Fruit fly (Drosophila melanogaster) whole organism, embryonic: ENCODE results near the gene Syx16.
A peak's percentile ranks its signal among the peaks of the same experiment; 100 is the strongest.

Experiments
- Abd-B ChIP-seq: fragments of 200-800 bp; sonication (Bioruptor generic); optimal IDR thresholded peaks from 2 replicates; lab custom pipeline; 2018; ENCODE audit warnings: missing biosample characterization, mild to moderate bottlenecking, missing genetic modification characterization, moderate library complexity
- Adf1 ChIP-seq: fragments of 200-800 bp; sonication (Bioruptor generic); IDR thresholded peaks from 2 replicates; pipeline ENCODE4 v1.3.6; 2022; ENCODE audit warnings: missing biosample characterization, missing genetic modification characterization
- CG10654 ChIP-seq: fragments of 200-800 bp; sonication (Bioruptor generic); optimal IDR thresholded peaks from 2 replicates; lab custom pipeline; 2016; ENCODE audit warnings: missing biosample characterization, missing genetic modification characterization
- CG13123 ChIP-seq: fragments of 200-800 bp; sonication (Bioruptor generic); optimal IDR thresholded peaks from 2 replicates; lab custom pipeline; 2016; ENCODE audit warnings: missing biosample characterization, missing genetic modification characterization
- CG13775 ChIP-seq: fragments of 200-800 bp; sonication (Bioruptor generic); optimal IDR thresholded peaks from 3 replicates; lab custom pipeline; 2017; ENCODE audit warnings: missing biosample characterization, mild to moderate bottlenecking, missing genetic modification characterization
- CG14441 ChIP-seq: fragments of 200-800 bp; sonication (Bioruptor generic); IDR thresholded peaks from 2 replicates; pipeline ENCODE4 v1.3.6; 2022; ENCODE audit warnings: missing biosample characterization, missing genetic modification characterization
- CG14860 ChIP-seq: fragments of 200-800 bp; sonication (Bioruptor generic); IDR thresholded peaks from 3 replicates; pipeline ENCODE4 v1.3.6; 2022; ENCODE audit warnings: missing biosample characterization, missing genetic modification characterization; ENCODE audit not compliant: partially characterized antibody
- CG17802 ChIP-seq: fragments of 200-800 bp; sonication (Bioruptor generic); optimal IDR thresholded peaks from 2 replicates; lab custom pipeline; 2018; ENCODE audit warnings: missing biosample characterization, mild to moderate bottlenecking, missing genetic modification characterization, moderate library complexity
- CG2116 ChIP-seq: fragments of 200-800 bp; sonication (Bioruptor generic); optimal IDR thresholded peaks from 3 replicates; lab custom pipeline; 2018; ENCODE audit warnings: missing biosample characterization, mild to moderate bottlenecking, missing genetic modification characterization
- CG3065 ChIP-seq: fragments of 200-800 bp; sonication (Bioruptor generic); optimal IDR thresholded peaks from 2 replicates; lab custom pipeline; 2016; ENCODE audit warnings: missing biosample characterization, missing genetic modification characterization
- CG34224 ChIP-seq: fragments of 200-800 bp; sonication (Bioruptor generic); IDR thresholded peaks from 3 replicates; pipeline ENCODE4 v1.3.6; 2022; ENCODE audit warnings: missing biosample characterization, missing genetic modification characterization; ENCODE audit not compliant: partially characterized antibody
- CG3838 ChIP-seq: fragments of 200-800 bp; sonication (Bioruptor generic); optimal IDR thresholded peaks from 3 replicates; lab custom pipeline; 2016; ENCODE audit warnings: missing biosample characterization, missing genetic modification characterization
- CG4328 ChIP-seq: fragments of 200-800 bp; sonication (Bioruptor generic); optimal IDR thresholded peaks from 3 replicates; lab custom pipeline; 2017; ENCODE audit warnings: missing biosample characterization, missing genetic modification reagents, missing genetic modification characterization
- CG7745 ChIP-seq: fragments of 200-800 bp; sonication (Bioruptor generic); optimal IDR thresholded peaks from 2 replicates; lab custom pipeline; 2018; ENCODE audit warnings: missing biosample characterization, mild to moderate bottlenecking, missing genetic modification characterization, moderate library complexity
- Camta ChIP-seq: fragments of 200-800 bp; sonication (Bioruptor generic); optimal IDR thresholded peaks from 2 replicates; lab custom pipeline; 2016; ENCODE audit warnings: missing biosample characterization, missing genetic modification characterization
- Dbx ChIP-seq: fragments of 200-800 bp; sonication (Bioruptor generic); IDR thresholded peaks from 3 replicates; pipeline ENCODE4 v1.3.6; 2022; ENCODE audit warnings: missing biosample characterization, missing genetic modification characterization
- E2f2 ChIP-seq: fragments of 200-800 bp; sonication (Bioruptor generic); IDR thresholded peaks from 2 replicates; pipeline ENCODE4 v1.3.6; 2022; ENCODE audit warnings: missing biosample characterization, missing genetic modification characterization
- Elba2 ChIP-seq: fragments of 200-800 bp; sonication (Bioruptor generic); optimal IDR thresholded peaks from 3 replicates; lab custom pipeline; 2016; ENCODE audit warnings: missing biosample characterization, missing genetic modification characterization
- Gsc ChIP-seq: fragments of 200-800 bp; sonication (Bioruptor generic); IDR thresholded peaks from 2 replicates; pipeline ENCODE4 v1.3.6; 2022; ENCODE audit warnings: missing biosample characterization, missing genetic modification characterization
- Hey ChIP-seq: fragments of 200-800 bp; sonication (Bioruptor generic); optimal IDR thresholded peaks from 3 replicates; lab custom pipeline; 2018; ENCODE audit warnings: missing biosample characterization, mild to moderate bottlenecking, missing genetic modification characterization
- Hmx ChIP-seq: fragments of 200-800 bp; sonication (Bioruptor generic); optimal IDR thresholded peaks from 2 replicates; lab custom pipeline; 2016; ENCODE audit warnings: missing biosample characterization, missing genetic modification characterization
- NC2β ChIP-seq: fragments of 200-800 bp; sonication (Bioruptor generic); optimal IDR thresholded peaks from 2 replicates; lab custom pipeline; 2016; ENCODE audit warnings: missing biosample characterization, missing genetic modification characterization
- Opbp ChIP-seq: fragments of 200-800 bp; sonication (Bioruptor generic); IDR thresholded peaks from 3 replicates; pipeline ENCODE4 v1.3.6; 2022; ENCODE audit warnings: missing biosample characterization, missing genetic modification characterization; ENCODE audit not compliant: partially characterized antibody
- Xbp1 ChIP-seq: fragments of 200-800 bp; sonication (Bioruptor generic); optimal IDR thresholded peaks from 3 replicates; lab custom pipeline; 2016; ENCODE audit warnings: missing biosample characterization, mild to moderate bottlenecking, missing genetic modification characterization
- ab ChIP-seq: fragments of 200-800 bp; sonication (Bioruptor generic); optimal IDR thresholded peaks from 2 replicates; lab custom pipeline; 2016; ENCODE audit warnings: missing biosample characterization, missing genetic modification characterization
- ap ChIP-seq: fragments of 200-800 bp; sonication (Bioruptor generic); IDR thresholded peaks from 2 replicates; pipeline ENCODE4 v1.3.6; 2022; ENCODE audit warnings: missing biosample characterization, missing genetic modification characterization
- bab2 ChIP-seq: fragments of 200-800 bp; sonication (Bioruptor generic); optimal IDR thresholded peaks from 2 replicates; lab custom pipeline; 2016; ENCODE audit warnings: missing biosample characterization, missing genetic modification characterization
- bowl ChIP-seq: fragments of 200-800 bp; sonication (Bioruptor generic); IDR thresholded peaks from 2 replicates; pipeline ENCODE4 v1.3.6; 2022; ENCODE audit warnings: missing biosample characterization, missing genetic modification characterization
- br ChIP-seq: fragments of >200 bp; optimal IDR thresholded peaks from 2 replicates; lab custom pipeline; 2017
- cas ChIP-seq: fragments of 200-800 bp; sonication (Bioruptor generic); IDR thresholded peaks from 2 replicates; pipeline ENCODE4 v1.3.6; 2022; ENCODE audit warnings: missing biosample characterization, missing genetic modification characterization
- chinmo ChIP-seq: fragments of 200-800 bp; sonication (Bioruptor generic); IDR thresholded peaks from 4 replicates; pipeline ENCODE4 v1.3.6; 2022; ENCODE audit warnings: missing biosample characterization, missing genetic modification characterization; ENCODE audit not compliant: partially characterized antibody
- chm ChIP-seq: fragments of 200-800 bp; sonication (Bioruptor generic); IDR thresholded peaks from 2 replicates; pipeline ENCODE4 v1.3.6; 2022; ENCODE audit warnings: missing biosample characterization, missing genetic modification characterization
- dimm ChIP-seq: fragments of 200-800 bp; sonication (Bioruptor generic); IDR thresholded peaks from 2 replicates; pipeline ENCODE4 v1.3.6; 2022; ENCODE audit warnings: missing biosample characterization, missing genetic modification characterization
- dm ChIP-seq: fragments of 200-800 bp; sonication (Bioruptor generic); optimal IDR thresholded peaks from 3 replicates; lab custom pipeline; 2016; ENCODE audit warnings: missing biosample characterization, missing genetic modification characterization
- gce ChIP-seq: fragments of 200-800 bp; sonication (Bioruptor generic); IDR thresholded peaks from 3 replicates; pipeline ENCODE4 v1.3.6; 2022; ENCODE audit warnings: missing biosample characterization, missing genetic modification characterization
- ham ChIP-seq: fragments of 200-800 bp; sonication (Bioruptor generic); IDR thresholded peaks from 2 replicates; pipeline ENCODE4 v1.3.6; 2022; ENCODE audit warnings: missing biosample characterization, missing genetic modification characterization
- kni ChIP-seq: fragments of 200-800 bp; sonication (Bioruptor generic); optimal IDR thresholded peaks from 3 replicates; lab custom pipeline; 2017; ENCODE audit warnings: mild to moderate bottlenecking, missing biosample characterization, missing genetic modification reagents, missing genetic modification characterization
- lmd ChIP-seq: fragments of 200-800 bp; sonication (Bioruptor generic); IDR thresholded peaks from 2 replicates; pipeline ENCODE4 v1.3.6; 2022; ENCODE audit warnings: missing biosample characterization, missing genetic modification characterization
- pzg ChIP-seq: fragments of 200-800 bp; sonication (Bioruptor generic); optimal IDR thresholded peaks from 3 replicates; lab custom pipeline; 2018; ENCODE audit warnings: missing biosample characterization, mild to moderate bottlenecking, missing genetic modification characterization, moderate library complexity
- rib ChIP-seq: fragments of 200-800 bp; sonication (Bioruptor generic); IDR thresholded peaks from 2 replicates; pipeline ENCODE4 v1.3.6; 2022; ENCODE audit warnings: missing biosample characterization, missing genetic modification characterization
- sd ChIP-seq: fragments of 200-800 bp; sonication (Bioruptor generic); optimal IDR thresholded peaks from 3 replicates; lab custom pipeline; 2018; ENCODE audit warnings: missing biosample characterization, mild to moderate bottlenecking, missing genetic modification characterization, moderate library complexity
- sima ChIP-seq: fragments of 200-800 bp; sonication (Bioruptor generic); optimal IDR thresholded peaks from 2 replicates; lab custom pipeline; 2016; ENCODE audit warnings: missing biosample characterization, missing genetic modification characterization
- slp2 ChIP-seq: fragments of 200-800 bp; sonication (Bioruptor generic); optimal IDR thresholded peaks from 2 replicates; lab custom pipeline; 2016; ENCODE audit warnings: missing biosample characterization, missing genetic modification characterization
- sna ChIP-seq: fragments of 200-800 bp; sonication (Bioruptor generic); IDR thresholded peaks from 2 replicates; pipeline ENCODE4 v1.3.6; 2022; ENCODE audit warnings: missing biosample characterization, missing genetic modification characterization; ENCODE audit not compliant: partially characterized antibody
- stwl ChIP-seq: fragments of 200-800 bp; sonication (Bioruptor generic); optimal IDR thresholded peaks from 3 replicates; lab custom pipeline; 2018; ENCODE audit warnings: missing biosample characterization, mild to moderate bottlenecking, missing genetic modification characterization, moderate library complexity
- sug ChIP-seq: fragments of 200-800 bp; optimal IDR thresholded peaks from 2 replicates; lab custom pipeline; 2019; ENCODE audit warnings: missing biosample characterization, mild to moderate bottlenecking, missing genetic modification characterization, moderate library complexity
- trh ChIP-seq: fragments of 200-800 bp; sonication (Bioruptor generic); optimal IDR thresholded peaks from 2 replicates; lab custom pipeline; 2016; ENCODE audit warnings: missing biosample characterization, missing genetic modification characterization
- tx ChIP-seq: fragments of 200-800 bp; sonication (Bioruptor generic); optimal IDR thresholded peaks from 2 replicates; lab custom pipeline; 2016; ENCODE audit warnings: missing biosample characterization, missing genetic modification characterization
- vvl ChIP-seq: fragments of 200-800 bp; sonication (Bioruptor generic); IDR thresholded peaks from 2 replicates; pipeline ENCODE4 v1.3.6; 2022; ENCODE audit warnings: missing biosample characterization, missing genetic modification characterization
- wor ChIP-seq: fragments of 200-800 bp; sonication (Bioruptor generic); IDR thresholded peaks from 2 replicates; pipeline ENCODE4 v1.3.6; 2022; ENCODE audit warnings: missing biosample characterization, missing genetic modification characterization

The Syx16 gene

dm6 chrX:20429482-20430204 lies 36.1 kb upstream of the Syx16 start, which contains the start of the genes CG11710 and mal (continued):
- TF ChIP-seq CG13123 (GFP tag; lab: Kevin White, UChicago) (no peak), cas (GFP tag; lab: Robert Waterston, UW) (no peak), chm (GFP tag; lab: Robert Waterston, UW) (no peak), ab (no peak), sd (tag; lab: Kevin White, UChicago) (no peak), Camta (GFP tag; lab: Kevin White, UChicago) (peak; percentile 67), NC2β (GFP tag; lab: Kevin White, UChicago) (peak; percentile 38), CG13775 (GFP tag; lab: Kevin White, UChicago) (peak; percentile 69), br (lab: Kevin White, UChicago) (no peak), CG17802 (tag; lab: Kevin White, UChicago) (peak; percentile 53), CG7745 (no peak), trh (GFP tag; lab: Kevin White, UChicago) (peak; percentile 48), slp2 (GFP tag; lab: Kevin White, UChicago) (peak; percentile 64), rib (GFP tag; lab: Robert Waterston, UW) (no peak), E2f2 (peak; percentile 39; the same call in 1 of the 2 replicates), wor (GFP tag; lab: Robert Waterston, UW) (peak; percentile 62), pzg (GFP tag; lab: Kevin White, UChicago) (peak; percentile 22), CG3838 (GFP tag; lab: Kevin White, UChicago) (peak; percentile 47), Abd-B (GFP tag; lab: Kevin White, UChicago) (peak; percentile 85), bowl (no peak), ham (GFP tag; lab: Robert Waterston, UW) (no peak), chinmo (GFP tag; lab: Robert Waterston, UW) (no peak), Opbp (GFP tag; lab: Robert Waterston, UW) (peak; percentile 62; the same call in 1 of the 3 replicates), dimm (GFP tag; lab: Robert Waterston, UW) (0 out of 2 replicates have a peak, but pooled peaks have one; percentile 33), Xbp1 (GFP tag; lab: Kevin White, UChicago) (peak; percentile 73), sna (GFP tag; lab: Robert Waterston, UW) (peak; percentile 46; the same call in 1 of the 2 replicates), CG2116 (GFP tag; lab: Kevin White, UChicago) (peak; percentile 69), Dbx (peak; percentile 82), CG3065 (no peak), CG4328 (no peak), vvl (GFP tag; lab: Robert Waterston, UW) (peak; percentile 70; the same call in 1 of the 2 replicates), kni (GFP tag; lab: Kevin White, UChicago) (no peak), CG14441 (GFP tag; lab: Robert Waterston, UW) (peak; percentile 71), Adf1 (peak; percentile 48; the same call in 1 of the 2 replicates), sug (peak; percentile 81), tx (GFP tag; lab: Kevin White, UChicago) (peak; percentile 39), Hey (tag; lab: Kevin White, UChicago) (no peak), Gsc (GFP tag; lab: Robert Waterston, UW) (peak; percentile 60), CG10654 (GFP tag; lab: Kevin White, UChicago) (peak; percentile 72), CG14860 (GFP tag; lab: Robert Waterston, UW) (peak; percentile 57; the same call in 2 of the 3 replicates), dm (peak; percentile 15), Elba2 (GFP tag; lab: Kevin White, UChicago) (no peak), CG34224 (peak; percentile 51; the same call in 1 of the 3 replicates), ap (GFP tag; lab: Robert Waterston, UW) (peak; percentile 50; the same call in 1 of the 2 replicates), gce (GFP tag; lab: Robert Waterston, UW) (peak; percentile 33; the same call in 1 of the 3 replicates), Hmx (peak; percentile 62), sima (GFP tag; lab: Kevin White, UChicago) (no peak), bab2 (GFP tag; lab: Kevin White, UChicago) (peak; percentile 85), stwl (peak; percentile 21), lmd (GFP tag; lab: Robert Waterston, UW) (peak; percentile 86)
